Worm (Caenorhabditis elegans): ENCODE data around the gene glo-1.

Gene glo-1

DNA sequence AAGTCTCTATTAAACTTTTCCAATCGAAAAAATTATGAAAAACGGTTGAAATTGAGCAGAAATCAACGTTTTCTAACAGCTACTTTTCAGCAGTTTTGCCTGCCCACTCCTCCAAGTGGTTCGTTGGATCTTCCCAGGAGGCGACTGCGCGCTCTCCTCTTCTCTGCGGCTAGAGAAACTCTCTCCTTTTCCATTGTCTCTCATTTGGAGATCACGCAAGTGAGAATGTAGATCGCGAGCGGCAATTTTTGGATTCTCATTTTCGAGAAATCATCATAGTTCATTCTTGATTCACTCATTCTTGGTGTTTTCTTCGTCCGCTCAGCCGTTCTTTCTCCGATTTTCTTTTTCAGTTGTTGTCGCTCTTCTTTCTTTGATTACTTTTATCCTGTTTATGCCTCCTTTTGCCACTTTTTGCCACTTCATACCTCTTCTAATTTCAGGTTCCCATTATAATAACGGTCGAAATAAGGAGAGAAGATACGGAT, 1.9 kb upstream of the glo-1 start, which contains the start of gene mrp-4:
Gene mrp-4, plus strand, starts transcription at position 438 of the 488 bp plus-strand sequence.
- peak in 1 of 2 experiments; percentile 33 for TF ChIP-seq unc-62 (GFP tag; optimal IDR thresholded peaks at IDR 0.05 in 1 of 2)
- no peak for TF ChIP-seq unc-62 (tag; optimal IDR thresholded peaks at IDR 0.05)
- no peak for TF ChIP-seq D1046.2 (GFP tag; IDR thresholded peaks at IDR 0.05)

- TF ChIP-seq hmg-1.1 (GFP tag; IDR thresholded peaks at IDR 0.05) = no peak
- TF ChIP-seq unc-39 (tag; optimal IDR thresholded peaks at IDR 0.05) = no peak
- TF ChIP-seq daf-16 (GFP tag; optimal IDR thresholded peaks at IDR 0.05) = no peak
- TF ChIP-seq daf-16 (tag; optimal IDR thresholded peaks at IDR 0.05) = peak; percentile 76
- peak; percentile 59 for TF ChIP-seq pqm-1 (tag; optimal IDR thresholded peaks at IDR 0.05)
- no peak for TF ChIP-seq F26F4.8 (GFP tag; conservative IDR thresholded peaks at IDR 0.05)
- no peak for TF ChIP-seq aly-2 (tag; optimal IDR thresholded peaks at IDR 0.05)
- no peak for TF ChIP-seq spr-3 (GFP tag; optimal IDR thresholded peaks at IDR 0.05)
- no peak for TF ChIP-seq nhr-77 (tag; optimal IDR thresholded peaks at IDR 0.05)
- peak; percentile 56 for TF ChIP-seq dmd-6 (GFP tag; IDR thresholded peaks at IDR 0.05)
- TF ChIP-seq hlh-11 (tag; optimal IDR thresholded peaks at IDR 0.05) = peak; percentile 46
Observed at ce11 chrX:9882572-9882971, 560 bp upstream of the glo-1 start.

DNA sequence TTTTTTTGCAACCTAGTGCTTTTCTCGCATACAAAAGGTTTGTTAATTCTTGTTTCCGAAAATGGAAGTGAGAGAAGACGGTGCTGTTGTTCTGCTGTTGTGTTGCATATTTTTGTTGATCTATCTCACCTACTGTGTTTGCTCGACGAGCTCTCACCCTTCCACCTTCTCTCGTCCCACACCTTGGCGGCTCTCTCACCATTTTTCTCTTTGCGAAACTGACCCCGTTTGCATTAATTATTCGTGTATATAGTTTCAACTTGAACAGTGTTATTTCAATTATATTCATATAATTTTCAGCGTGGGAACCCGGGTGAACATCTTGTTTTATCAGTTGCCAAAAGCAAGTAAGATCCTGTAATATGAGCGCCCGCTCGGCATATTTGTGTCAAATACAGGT, 4.9 kb downstream of the glo-1 start, which contains the start of gene R07B1.9:
Gene R07B1.9, plus strand, starts transcription at position 301 of the 400 bp plus-strand sequence.
- TF ChIP-seq egl-43 (GFP tag; IDR thresholded peaks at IDR 0.05) (no peak), aha-1 (tag) (peak; percentile 31)

- TF ChIP-seq mxl-3 (GFP tag; optimal IDR thresholded peaks at IDR 0.05) (no peak), lsy-2 (tag; optimal IDR thresholded peaks at IDR 0.05) (no peak), Y5F2A.4 (GFP tag; optimal IDR thresholded peaks at IDR 0.05) (no peak), hif-1 (tag; optimal IDR thresholded peaks at IDR 0.05) (no peak), hlh-11 (tag; optimal IDR thresholded peaks at IDR 0.05) (no peak), mes-2 (tag; optimal IDR thresholded peaks at IDR 0.05; ENCODE audit: poor library complexity, severe bottlenecking) (no peak), nhr-10 (tag; optimal IDR thresholded peaks at IDR 0.05) (no peak), F49E8.2 (tag; optimal IDR thresholded peaks at IDR 0.05; ENCODE audit: borderline replicate concordance) (no peak), nhr-102 (tag; optimal IDR thresholded peaks at IDR 0.05) (no peak), Y75B8A.6 (GFP tag; IDR thresholded peaks at IDR 0.05) (no peak), set-16 (GFP tag; IDR thresholded peaks at IDR 0.05) (no peak), tra-1 (GFP tag; IDR thresholded peaks at IDR 0.05) (no peak), nhr-41 (GFP tag; IDR thresholded peaks at IDR 0.05) (no peak), rbr-2 (tag; optimal IDR thresholded peaks at IDR 0.05) (no peak), fos-1 (tag; optimal IDR thresholded peaks at IDR 0.05) (no peak), ceh-20 (GFP tag; IDR thresholded peaks at IDR 0.05) (no peak), gei-8 (GFP tag; optimal IDR thresholded peaks at IDR 0.05) (no peak), cey-2 (tag; optimal IDR thresholded peaks at IDR 0.05; ENCODE audit: borderline replicate concordance, insufficient read depth) (no peak), unc-39 (tag; optimal IDR thresholded peaks at IDR 0.05) (no peak), nhr-11 (tag; optimal IDR thresholded peaks at IDR 0.05) (no peak)
Observed at ce11 chrX:9872554-9872953, 9.5 kb downstream of the glo-1 start, which contains the start of gene R07B1.8. Gene R07B1.8 (minus strand): TSS chrX:9872654.

DNA sequence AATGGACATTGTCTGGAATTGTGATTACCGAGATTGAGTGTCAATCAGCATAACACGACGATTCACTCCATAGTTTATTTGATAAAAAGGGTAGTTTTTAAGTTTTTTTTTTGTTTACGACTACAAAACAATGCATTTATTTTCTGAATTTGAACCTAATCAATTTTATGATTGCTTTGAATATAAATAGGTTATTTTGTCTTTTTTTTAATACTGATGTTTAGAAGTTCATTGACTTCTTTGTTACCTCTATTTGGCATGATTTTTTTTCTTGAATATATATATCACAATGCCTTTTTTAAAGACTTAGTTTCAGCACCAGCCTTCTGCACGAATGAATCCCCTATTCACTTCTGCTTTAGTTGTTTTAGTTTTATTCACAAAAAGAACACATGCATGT, 12.5 kb downstream of the glo-1 start, which contains the start of gene R07B1.13:
Gene R07B1.13, plus strand, starts transcription at position 301 of the 400 bp plus-strand sequence.
- TF ChIP-seq tra-1 (GFP tag; IDR thresholded peaks at IDR 0.05) (no peak), lin-13 (GFP tag; optimal IDR thresholded peaks at IDR 0.05) (no peak), Y75B8A.6 (GFP tag; IDR thresholded peaks at IDR 0.05) (no peak), nhr-48 (tag; optimal IDR thresholded peaks at IDR 0.05) (no peak), dve-1 (tag; optimal IDR thresholded peaks at IDR 0.05; ENCODE audit: insufficient read depth) (no peak), T26A8.4 (GFP tag; IDR thresholded peaks at IDR 0.05) (no peak), spr-3 (GFP tag; optimal IDR thresholded peaks at IDR 0.05) (no peak), dmd-6 (GFP tag; IDR thresholded peaks at IDR 0.05) (no peak), dmd-8 (GFP tag; IDR thresholded peaks at IDR 0.05) (no peak), ceh-28 (tag; optimal IDR thresholded peaks at IDR 0.05) (no peak), gei-8 (GFP tag; optimal IDR thresholded peaks at IDR 0.05) (no peak), lsy-2 (tag; optimal IDR thresholded peaks at IDR 0.05) (no peak), php-3 (GFP tag; IDR thresholded peaks at IDR 0.05) (no peak), hlh-11 (tag; optimal IDR thresholded peaks at IDR 0.05) (no peak), duxl-1 (tag; optimal IDR thresholded peaks at IDR 0.05; ENCODE audit: poor library complexity) (no peak), saeg-2 (GFP tag; IDR thresholded peaks at IDR 0.05) (no peak), rbr-2 (tag; optimal IDR thresholded peaks at IDR 0.05) (no peak), fkh-10 (GFP tag; optimal IDR thresholded peaks at IDR 0.05) (no peak)
